Worm (Caenorhabditis elegans) whole organism, midembryonic: Measurements from ENCODE around the gene C05B5.5.

Experiments
- cog-1 ChIP-seq: sonication (generic microtip); optimal IDR thresholded peaks from 2 replicates; lab custom pipeline; 2016; ENCODE audit warnings: missing genetic modification characterization, missing compliant biosample characterization
- flt-1 ChIP-seq: fragments of 200-800 bp; sonication (Bioruptor generic); IDR thresholded peaks from 2 replicates; pipeline ENCODE4 v1.3.6; 2022; ENCODE audit warnings: missing genetic modification characterization, missing compliant biosample characterization
- klf-2 ChIP-seq: fragments of 200-800 bp; sonication (Bioruptor generic); conservative IDR thresholded peaks from 2 replicates; pipeline ENCODE4 v1.3.6; 2022; ENCODE audit warnings: missing genetic modification reagents, missing genetic modification characterization, missing compliant biosample characterization
- med-1 ChIP-seq: sonication (generic microtip); optimal IDR thresholded peaks from 2 replicates; lab custom pipeline; 2017; ENCODE audit warnings: missing genetic modification characterization, mild to moderate bottlenecking, missing compliant biosample characterization, antibody characterized with exemption, missing genetic modification reagents; ENCODE audit not compliant: insufficient read depth
- ref-1 ChIP-seq: fragments of 200-800 bp; sonication (Bioruptor generic); conservative IDR thresholded peaks from 2 replicates; pipeline ENCODE4 v1.3.6; 2022; ENCODE audit warnings: missing genetic modification reagents, missing genetic modification characterization, missing compliant biosample characterization
- tab-1 ChIP-seq: fragments of 200-800 bp; sonication (Bioruptor generic); IDR thresholded peaks from 2 replicates; pipeline ENCODE4 v1.3.6; 2022; ENCODE audit warnings: missing genetic modification characterization, missing compliant biosample characterization
- ztf-23 ChIP-seq: fragments of 200-800 bp; sonication (Bioruptor generic); IDR thresholded peaks from 2 replicates; pipeline ENCODE4 v1.3.6; 2022; ENCODE audit warnings: missing genetic modification reagents, missing genetic modification characterization, missing compliant biosample characterization
- ztf-29 ChIP-seq: fragments of 200-800 bp; sonication (Bioruptor generic); IDR thresholded peaks from 2 replicates; pipeline ENCODE4 v1.3.6; 2022; ENCODE audit warnings: missing genetic modification reagents, missing genetic modification characterization, missing compliant biosample characterization

DNA sequence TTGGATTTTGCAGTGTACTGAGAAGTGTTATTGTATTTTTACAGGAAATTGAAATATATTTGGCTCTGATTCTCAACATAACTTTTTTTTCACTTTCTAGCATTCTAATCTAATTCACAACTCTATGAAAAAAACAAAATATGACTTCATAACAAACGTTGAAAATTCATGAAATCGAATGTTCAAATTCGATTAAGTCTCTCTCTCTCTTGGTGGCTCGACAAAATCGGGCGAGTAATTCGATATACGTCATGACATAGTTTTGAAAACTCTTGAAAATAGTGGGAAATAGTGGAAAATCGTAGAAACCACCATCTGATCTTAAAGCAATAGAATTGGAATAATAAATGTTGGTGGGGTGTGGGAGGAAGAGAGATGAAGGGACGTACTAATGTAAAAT is 16.8 kb downstream of the C05B5.5 start:
- TF ChIP-seq ztf-29 (GFP tag; lab: Robert Waterston, UW) = no peak
- TF ChIP-seq tab-1 (GFP tag; lab: Robert Waterston, UW) = no peak
- TF ChIP-seq ref-1 (GFP tag; lab: Robert Waterston, UW) = no peak
- TF ChIP-seq flt-1 (GFP tag; lab: Robert Waterston, UW) = no peak
- TF ChIP-seq klf-2 (GFP tag; lab: Robert Waterston, UW) = no peak
- no peak for TF ChIP-seq med-1 (GFP tag; lab: Kevin White, UChicago)
- TF ChIP-seq cog-1 (tag; lab: Kevin White, UChicago) = no peak
- TF ChIP-seq ztf-23 (GFP tag; lab: Robert Waterston, UW) = no peak
